Fruit fly (Drosophila melanogaster): Measurements from ENCODE around the gene ymp.
A peak's percentile ranks its signal among the peaks of the same experiment; 100 is the strongest.

The ymp gene

DNA sequence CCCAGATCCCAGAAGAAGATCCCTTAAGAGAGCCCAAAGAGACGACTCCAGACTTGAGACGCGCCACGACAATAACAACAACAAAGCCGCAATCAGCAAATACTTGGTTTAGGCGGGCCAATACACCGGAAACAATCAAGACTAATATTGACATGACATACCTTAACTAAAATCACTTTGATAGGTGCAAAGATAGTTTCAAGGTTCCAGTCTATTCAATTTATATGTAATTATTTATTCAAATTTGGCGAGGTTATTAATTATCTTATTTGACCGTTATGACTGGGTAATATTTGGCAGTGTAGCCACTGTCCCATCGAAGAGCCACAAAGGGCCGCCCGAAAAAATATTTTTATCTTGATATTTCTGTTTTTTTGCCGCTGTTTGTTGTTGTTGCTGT lies 31.5 kb upstream of the ymp start (continued):
- TF ChIP-seq CG14667 (GFP tag; IDR thresholded peaks at IDR 0.05) = 0 out of 2 replicates have a peak, but pooled peaks have one; percentile 35
- TF ChIP-seq cwo (GFP tag; optimal IDR thresholded peaks at IDR 0.05) = peak; percentile 8
- TF ChIP-seq CG7372 (GFP tag; IDR thresholded peaks at IDR 0.05) = no peak
- TF ChIP-seq Bdp1 (GFP tag; optimal IDR thresholded peaks at IDR 0.05) = no peak
- no peak for TF ChIP-seq CG16813 (GFP tag; IDR thresholded peaks at IDR 0.05; ENCODE audit: partially characterized antibody)
- no peak for TF ChIP-seq trh (GFP tag; optimal IDR thresholded peaks at IDR 0.05)
- peak; percentile 21 for TF ChIP-seq ATbp (GFP tag; optimal IDR thresholded peaks at IDR 0.05)
- TF ChIP-seq CG9215 (GFP tag; IDR thresholded peaks at IDR 0.05) = 0 out of 2 replicates have a peak, but pooled peaks have one; percentile 27
- TF ChIP-seq CG3163 (GFP tag; optimal IDR thresholded peaks at IDR 0.05) = no peak
- no peak for TF ChIP-seq Dip3 (GFP tag; optimal IDR thresholded peaks at IDR 0.05)
- TF ChIP-seq CG9876 (GFP tag; optimal IDR thresholded peaks at IDR 0.05) = no peak
- TF ChIP-seq Sry-β (GFP tag; optimal IDR thresholded peaks at IDR 0.05) = no peak
- peak; percentile 40 for TF ChIP-seq CG4854 (GFP tag; optimal IDR thresholded peaks at IDR 0.05)
- peak; percentile 42 for TF ChIP-seq CG15269 (tag; optimal IDR thresholded peaks at IDR 0.05)
- TF ChIP-seq E2f2 (GFP tag; IDR thresholded peaks at IDR 0.05) = no peak
- TF ChIP-seq CG4707 (GFP tag; optimal IDR thresholded peaks at IDR 0.05) = no peak
- peak; percentile 14 for TF ChIP-seq CG3281 (GFP tag; optimal IDR thresholded peaks at IDR 0.05)
- peak; percentile 43; the same call in 1 of the 3 replicates for TF ChIP-seq CG11093 (GFP tag; IDR thresholded peaks at IDR 0.05)
- no peak for TF ChIP-seq twi (tag; optimal IDR thresholded peaks at IDR 0.05)
- peak; percentile 37 for TF ChIP-seq NC2β (GFP tag; optimal IDR thresholded peaks at IDR 0.05)
- peak; percentile 11 for TF ChIP-seq slp2 (GFP tag; optimal IDR thresholded peaks at IDR 0.05)
- TF ChIP-seq CG10959 (GFP tag; IDR thresholded peaks at IDR 0.05) = peak; percentile 56
- no peak for TF ChIP-seq gcm2 (GFP tag; optimal IDR thresholded peaks at IDR 0.05)
- no peak for TF ChIP-seq sc (optimal IDR thresholded peaks at IDR 0.05)
- TF ChIP-seq sc (GFP tag; optimal IDR thresholded peaks at IDR 0.05) = peak; percentile 1
- no peak for TF ChIP-seq Scr (GFP tag; IDR thresholded peaks at IDR 0.05; ENCODE audit: partially characterized antibody)
- TF ChIP-seq abd-A (tag; optimal IDR thresholded peaks at IDR 0.05) = no peak
- TF ChIP-seq Ravus (GFP tag; IDR thresholded peaks at IDR 0.05) = peak; percentile 1; the same call in 1 of the 2 replicates
- no peak for TF ChIP-seq BEAF-32 (GFP tag; optimal IDR thresholded peaks at IDR 0.05)
- no peak for TF ChIP-seq Myb (GFP tag; optimal IDR thresholded peaks at IDR 0.05)
- TF ChIP-seq unc-4 (GFP tag; IDR thresholded peaks at IDR 0.05; ENCODE audit: partially characterized antibody) = no peak
- TF ChIP-seq CG8281 (tag; optimal IDR thresholded peaks at IDR 0.05) = no peak
- TF ChIP-seq CG10565 (GFP tag; optimal IDR thresholded peaks at IDR 0.05) = no peak
- peak; percentile 13 for TF ChIP-seq Usf (GFP tag; optimal IDR thresholded peaks at IDR 0.05)
- TF ChIP-seq vnd (GFP tag; IDR thresholded peaks at IDR 0.05; ENCODE audit: partially characterized antibody) = no peak
- TF ChIP-seq peb (GFP tag; IDR thresholded peaks at IDR 0.05) = peak; percentile 30; the same call in 1 of the 2 replicates
- peak; percentile 64 for TF ChIP-seq Rfx (GFP tag; IDR thresholded peaks at IDR 0.05)
- TF ChIP-seq shn (GFP tag; optimal IDR thresholded peaks at IDR 0.05) = no peak
- TF ChIP-seq CG15601 (tag; optimal IDR thresholded peaks at IDR 0.05) = no peak
- TF ChIP-seq tio (GFP tag; optimal IDR thresholded peaks at IDR 0.05) = peak; percentile 1
- no peak for TF ChIP-seq Oaz (GFP tag; IDR thresholded peaks at IDR 0.05)
- TF ChIP-seq CG4730 (GFP tag; IDR thresholded peaks at IDR 0.05) = no peak
- no peak for TF ChIP-seq HLH4C (GFP tag; IDR thresholded peaks at IDR 0.05; ENCODE audit: partially characterized antibody)
- TF ChIP-seq PHDP (tag; optimal IDR thresholded peaks at IDR 0.05) = peak; percentile 35
- 0 out of 3 replicates have a peak, but pooled peaks have one; percentile 33 for TF ChIP-seq croc (GFP tag; conservative IDR thresholded peaks at IDR 0.05)
- 0 out of 2 replicates have a peak, but pooled peaks have one; percentile 27 for TF ChIP-seq ttk (GFP tag; IDR thresholded peaks at IDR 0.05)
- no peak for TF ChIP-seq Antp (GFP tag; optimal IDR thresholded peaks at IDR 0.05)
- peak; percentile 72 for TF ChIP-seq phol (tag; optimal IDR thresholded peaks at IDR 0.05)
- no peak for TF ChIP-seq vfl (GFP tag; optimal IDR thresholded peaks at IDR 0.05)
- TF ChIP-seq C15 (GFP tag; IDR thresholded peaks at IDR 0.05) = no peak
- no peak for TF ChIP-seq CG3726 (GFP tag; IDR thresholded peaks at IDR 0.05)

All from whole organism, embryonic.